Worm (Caenorhabditis elegans): Measurements from ENCODE around the gene Y53F4B.20.

Y53F4B.20 gene

ce11 chrII:15089086-15089895, 5.0 kb downstream of the Y53F4B.20 start (continued):
- TF ChIP-seq nhr-19 (GFP tag; conservative IDR thresholded peaks at IDR 0.05), result peak; percentile 79
- peak; percentile 53 for TF ChIP-seq mep-1 (tag; optimal IDR thresholded peaks at IDR 0.05)
- TF ChIP-seq nhr-28 (tag; optimal IDR thresholded peaks at IDR 0.05), result no peak
- peak; percentile 33; the same call in 1 of the 2 replicates for TF ChIP-seq ceh-88 (GFP tag; IDR thresholded peaks at IDR 0.05)
- TF ChIP-seq lin-39 (tag; optimal IDR thresholded peaks at IDR 0.05), result peak; percentile 46
- no peak for TF ChIP-seq unc-62 (GFP tag; optimal IDR thresholded peaks at IDR 0.05)
- peak; percentile 92 for TF ChIP-seq pax-3 (tag; optimal IDR thresholded peaks at IDR 0.05)
- TF ChIP-seq nhr-77 (tag; optimal IDR thresholded peaks at IDR 0.05), result peak; percentile 24
- no peak for TF ChIP-seq alr-1 (tag; optimal IDR thresholded peaks at IDR 0.05; ENCODE audit: borderline replicate concordance)
- peak; percentile 3 for TF ChIP-seq F16B12.6 (tag; optimal IDR thresholded peaks at IDR 0.05)
- peak; percentile 19 for TF ChIP-seq lin-13 (GFP tag; optimal IDR thresholded peaks at IDR 0.05)
- TF ChIP-seq ztf-4 (tag; optimal IDR thresholded peaks at IDR 0.05), result no peak
- peak; percentile 95 for TF ChIP-seq lir-3 (tag; optimal IDR thresholded peaks at IDR 0.05; ENCODE audit: poor library complexity)
- TF ChIP-seq elt-3 (tag; optimal IDR thresholded peaks at IDR 0.05), result no peak

- TF ChIP-seq ama-1 (optimal IDR thresholded peaks at IDR 0.05) (no peak), irx-1 (tag; optimal IDR thresholded peaks at IDR 0.05) (no peak), ztf-4 (tag; optimal IDR thresholded peaks at IDR 0.05) (no peak), pag-3 (tag; optimal IDR thresholded peaks at IDR 0.05; ENCODE audit: borderline replicate concordance, insufficient read depth) (no peak), ces-1 (GFP tag; optimal IDR thresholded peaks at IDR 0.05) (no peak), mab-9 (GFP tag; IDR thresholded peaks at IDR 0.05) (no peak), ceh-8 (GFP tag; optimal IDR thresholded peaks at IDR 0.05) (no peak), egl-27 (tag; optimal IDR thresholded peaks at IDR 0.05) (no peak), elt-2 (tag; optimal IDR thresholded peaks at IDR 0.05) (no peak), nhr-77 (tag; optimal IDR thresholded peaks at IDR 0.05) (no peak), isw-1 (GFP tag; IDR thresholded peaks at IDR 0.05) (no peak), nhr-11 (tag; optimal IDR thresholded peaks at IDR 0.05) (no peak)
Observed at ce11 chrII:15089896-15090230, 5.6 kb downstream of the Y53F4B.20 start, which contains the start of gene Y53F4B.21. Y53F4B.21 (plus strand) TSS chrII:15090180.

ce11 chrII:15107184-15107583, 22.9 kb downstream of the Y53F4B.20 start:
- TF ChIP-seq unc-30 (tag; optimal IDR thresholded peaks at IDR 0.05), result no peak
- no peak for TF ChIP-seq nhr-84 (tag; optimal IDR thresholded peaks at IDR 0.05)
- no peak for TF ChIP-seq nhr-71 (tag; optimal IDR thresholded peaks at IDR 0.05)

- TF ChIP-seq lsy-2 (tag; optimal IDR thresholded peaks at IDR 0.05) (no peak), jun-1 (tag; optimal IDR thresholded peaks at IDR 0.05) (no peak), tlp-1 (tag; optimal IDR thresholded peaks at IDR 0.05) (no peak), unc-30 (tag; optimal IDR thresholded peaks at IDR 0.05) (no peak), xbp-1 (tag; optimal IDR thresholded peaks at IDR 0.05) (no peak), sox-4 (tag; optimal IDR thresholded peaks at IDR 0.05) (no peak), ets-5 (GFP tag; IDR thresholded peaks at IDR 0.05) (no peak), hlh-17 (GFP tag; optimal IDR thresholded peaks at IDR 0.05; ENCODE audit: borderline replicate concordance) (no peak), lin-14 (GFP tag; optimal IDR thresholded peaks at IDR 0.05) (no peak), Y116A8C.19 (tag; optimal IDR thresholded peaks at IDR 0.05; ENCODE audit: borderline replicate concordance) (no peak), efl-1 (optimal IDR thresholded peaks at IDR 0.05) (no peak), efl-1 (GFP tag; optimal IDR thresholded peaks at IDR 0.05 in 1 of 2) (no peak), nhr-85 (tag) (no peak), ceh-63 (GFP tag; optimal IDR thresholded peaks at IDR 0.05) (no peak), tbx-2 (tag; optimal IDR thresholded peaks at IDR 0.05) (no peak), mef-2 (tag; optimal IDR thresholded peaks at IDR 0.05) (no peak), rnt-1 (tag; optimal IDR thresholded peaks at IDR 0.05) (no peak), lin-13 (GFP tag; optimal IDR thresholded peaks at IDR 0.05) (no peak), elt-3 (tag; optimal IDR thresholded peaks at IDR 0.05) (no peak), snpc-4 (tag; optimal IDR thresholded peaks at IDR 0.05) (no peak)
Observed at ce11 chrII:15109844-15110243, 25.6 kb downstream of the Y53F4B.20 start, which contains the start of gene Y53F4B.39. Y53F4B.39 (plus strand) TSS chrII:15110144.

Measured in whole organism, L1 larva.